Worm (Caenorhabditis elegans) whole organism, young adult: ENCODE measurements around the gene ykt-6.
A peak's percentile ranks its signal among the peaks of the same experiment; 100 is the strongest.

Experiments used
- B0035.1 ChIP-seq: sonication (generic microtip); optimal IDR thresholded peaks from 2 replicates; lab custom pipeline; 2016; ENCODE audit warnings: missing genetic modification characterization, mild to moderate bottlenecking, missing compliant biosample characterization, missing genotype, missing genetic modification reagents
- F23B12.7 ChIP-seq: sonication (generic microtip); optimal IDR thresholded peaks from 2 replicates; lab custom pipeline; 2017; ENCODE audit warnings: missing genetic modification characterization, mild to moderate bottlenecking, missing compliant biosample characterization, antibody characterized with exemption, moderate library complexity; ENCODE audit not compliant: insufficient read depth
- F33H1.4 ChIP-seq: fragments of 200-800 bp; sonication (Bioruptor generic); IDR thresholded peaks from 2 replicates; pipeline ENCODE4 v1.3.6; 2022; ENCODE audit warnings: missing genetic modification reagents, missing genetic modification characterization, missing compliant biosample characterization
- F37B4.10 ChIP-seq: fragments of 200-800 bp; sonication (Bioruptor generic); IDR thresholded peaks from 2 replicates; pipeline ENCODE4 v1.3.6; 2022; ENCODE audit warnings: missing genetic modification characterization, missing compliant biosample characterization
- F39B2.1 ChIP-seq: fragments of 200-800 bp; sonication (Bioruptor generic); IDR thresholded peaks from 2 replicates; pipeline ENCODE4 v1.3.6; 2022; ENCODE audit warnings: missing genetic modification reagents, missing genetic modification characterization, missing compliant biosample characterization
- F55B11.4 ChIP-seq: sonication (generic microtip); optimal IDR thresholded peaks from 2 replicates; lab custom pipeline; 2016; ENCODE audit warnings: missing compliant biosample characterization, missing genetic modification characterization, borderline replicate concordance; ENCODE audit not compliant: insufficient read depth
- F57A8.1 ChIP-seq: fragments of 200-800 bp; sonication (Bioruptor generic); optimal IDR thresholded peaks from 2 replicates; lab custom pipeline; 2018; ENCODE audit warnings: mild to moderate bottlenecking, missing genetic modification characterization, moderate library complexity, missing compliant biosample characterization
- K11D2.4 ChIP-seq: fragments of 200-800 bp; sonication (Bioruptor generic); IDR thresholded peaks from 2 replicates; pipeline ENCODE4 v1.3.6; 2022; ENCODE audit warnings: missing genetic modification reagents, missing genetic modification characterization, missing compliant biosample characterization
- T07F8.4 ChIP-seq: sonication (generic microtip); optimal IDR thresholded peaks from 2 replicates; lab custom pipeline; 2016; ENCODE audit warnings: mild to moderate bottlenecking, missing genetic modification characterization, moderate library complexity, missing compliant biosample characterization
- Y53F4B.3 ChIP-seq: fragments of 200-800 bp; sonication (Bioruptor generic); IDR thresholded peaks from 2 replicates; pipeline ENCODE4 v1.3.6; 2022; ENCODE audit warnings: missing genetic modification reagents, missing genetic modification characterization, missing compliant biosample characterization
- atf-7 ChIP-seq: sonication (generic microtip); optimal IDR thresholded peaks from 2 replicates; lab custom pipeline; 2017; ENCODE audit warnings: mild to moderate bottlenecking, missing genetic modification characterization, missing compliant biosample characterization
- ccch-3 ChIP-seq: fragments of 200-800 bp; sonication (Bioruptor generic); optimal IDR thresholded peaks from 2 replicates; lab custom pipeline; 2018; ENCODE audit warnings: mild to moderate bottlenecking, missing genetic modification characterization, missing compliant biosample characterization
- cebp-2 ChIP-seq: fragments of 200-800 bp; sonication (Bioruptor generic); IDR thresholded peaks from 2 replicates; pipeline ENCODE4 v1.3.6; 2022; ENCODE audit warnings: missing genetic modification characterization, missing compliant biosample characterization
- ceh-58 ChIP-seq: fragments of 200-800 bp; sonication (Bioruptor generic); IDR thresholded peaks from 2 replicates; pipeline ENCODE4 v1.3.6; 2022; ENCODE audit warnings: missing genetic modification characterization, missing compliant biosample characterization
- chd-7 ChIP-seq: sonication (generic microtip); optimal IDR thresholded peaks from 2 replicates; lab custom pipeline; 2016; ENCODE audit warnings: mild to moderate bottlenecking, missing genetic modification characterization, moderate library complexity, missing compliant biosample characterization
- dox-1 ChIP-seq: fragments of 200-800 bp; sonication (Bioruptor generic); IDR thresholded peaks from 2 replicates; pipeline ENCODE4 v1.3.6; 2022; ENCODE audit warnings: missing genetic modification reagents, missing genetic modification characterization, missing compliant biosample characterization
- dpl-1 ChIP-seq: fragments of 150-350 bp; optimal IDR thresholded peaks from 2 replicates; lab custom pipeline; 2014; ENCODE audit warnings: missing biosample characterization, missing genetic modification reagents, missing genetic modification characterization
- efl-1 ChIP-seq: fragments of 150-350 bp; optimal IDR thresholded peaks from 2 replicates; lab custom pipeline; 2014; ENCODE audit warnings: missing biosample characterization, missing genetic modification reagents, missing genetic modification characterization
- ekl-4 ChIP-seq: fragments of 200-800 bp; sonication (Bioruptor generic); IDR thresholded peaks from 2 replicates; pipeline ENCODE4 v1.3.6; 2022; ENCODE audit warnings: missing genetic modification reagents, missing genetic modification characterization, missing compliant biosample characterization
- fkh-3 ChIP-seq: sonication (generic microtip); optimal IDR thresholded peaks from 2 replicates; lab custom pipeline; 2016; ENCODE audit warnings: mild to moderate bottlenecking, missing genetic modification characterization, missing compliant biosample characterization
- hsf-1 ChIP-seq: fragments of 200-800 bp; sonication (Bioruptor generic); IDR thresholded peaks from 2 replicates; pipeline ENCODE4 v1.3.6; 2022; ENCODE audit warnings: missing genetic modification reagents, missing genetic modification characterization, missing compliant biosample characterization
- lag-1 ChIP-seq: fragments of 200-800 bp; sonication (Bioruptor generic); IDR thresholded peaks from 2 replicates; pipeline ENCODE4 v1.3.6; 2022; ENCODE audit warnings: missing genetic modification reagents, missing genetic modification characterization, missing compliant biosample characterization
- let-607 ChIP-seq, 2 experiments: fragments of 200-800 bp in 1 of 2; sonication (Bioruptor generic) in 1 of 2; sonication (generic microtip) in 1 of 2; optimal IDR thresholded peaks; 2 replicates each; lab custom pipeline; 2016 to 2018; ENCODE audit warnings: mild to moderate bottlenecking in 2 of 2, missing compliant biosample characterization in 2 of 2, missing genetic modification characterization in 2 of 2, moderate library complexity in 2 of 2, missing genotype in 1 of 2
- lin-35 ChIP-seq, 3 experiments: fragments of 150-350 bp in 2 of 3; sonication (generic microtip) in 1 of 3; optimal IDR thresholded peaks; 2 replicates each; lab custom pipeline; 2014 to 2018; ENCODE audit warnings: missing biosample characterization in 3 of 3, missing genetic modification characterization in 3 of 3, missing genetic modification reagents in 3 of 3
- lin-54 ChIP-seq: fragments of 200-800 bp; sonication (Bioruptor generic); optimal IDR thresholded peaks from 2 replicates; lab custom pipeline; 2018; ENCODE audit warnings: mild to moderate bottlenecking, missing genetic modification characterization, missing compliant biosample characterization
- lir-1 ChIP-seq: fragments of 200-800 bp; sonication (Bioruptor generic); conservative IDR thresholded peaks from 2 replicates; pipeline ENCODE4 v1.3.6; 2022; ENCODE audit warnings: missing genetic modification reagents, missing genetic modification characterization, missing compliant biosample characterization
- madf-10 ChIP-seq: sonication (generic microtip); optimal IDR thresholded peaks from 2 replicates; lab custom pipeline; 2016; ENCODE audit warnings: mild to moderate bottlenecking, missing genetic modification characterization, missing compliant biosample characterization
- madf-6 ChIP-seq: fragments of 200-800 bp; sonication (Bioruptor generic); IDR thresholded peaks from 2 replicates; pipeline ENCODE4 v1.3.6; 2022; ENCODE audit warnings: missing genetic modification reagents, missing genetic modification characterization, missing compliant biosample characterization
- mcd-1 ChIP-seq: fragments of 200-800 bp; sonication (Bioruptor generic); IDR thresholded peaks from 2 replicates; pipeline ENCODE4 v1.3.6; 2022; ENCODE audit warnings: missing genetic modification reagents, missing genetic modification characterization, missing compliant biosample characterization
- mes-4 ChIP-seq: sonication (generic microtip); optimal IDR thresholded peaks from 2 replicates; lab custom pipeline; 2016; ENCODE audit warnings: missing genotype, missing genetic modification characterization, missing compliant biosample characterization
- nhr-120 ChIP-seq: fragments of 200-800 bp; sonication (Bioruptor generic); IDR thresholded peaks from 2 replicates; pipeline ENCODE4 v1.3.6; 2022; ENCODE audit warnings: missing genetic modification characterization, missing compliant biosample characterization
- nhr-27 ChIP-seq: fragments of 200-800 bp; sonication (Bioruptor generic); optimal IDR thresholded peaks from 2 replicates; lab custom pipeline; 2018; ENCODE audit warnings: mild to moderate bottlenecking, missing genetic modification characterization, moderate library complexity, missing compliant biosample characterization
- nhr-80 ChIP-seq: sonication (generic microtip); optimal IDR thresholded peaks from 2 replicates; lab custom pipeline; 2016; ENCODE audit warnings: missing genetic modification characterization, missing compliant biosample characterization
- pbrm-1 ChIP-seq: fragments of 200-800 bp; sonication (Bioruptor generic); IDR thresholded peaks from 2 replicates; pipeline ENCODE4 v1.3.6; 2022; ENCODE audit warnings: missing genetic modification reagents, missing genetic modification characterization, missing compliant biosample characterization
- pha-4 ChIP-seq: fragments of 150-350 bp; sonication (generic microtip); optimal IDR thresholded peaks from 2 replicates; lab custom pipeline; 2014; ENCODE audit warnings: missing biosample characterization, missing genetic modification reagents, missing genetic modification characterization
- rec-8 ChIP-seq, 2 experiments: sonication (generic microtip); optimal IDR thresholded peaks; 2 replicates each; lab custom pipeline; 2016; ENCODE audit warnings: mild to moderate bottlenecking in 2 of 2, missing genetic modification characterization in 2 of 2, missing genetic modification reagents in 2 of 2, missing genotype in 2 of 2, missing biosample characterization in 1 of 2, missing compliant biosample characterization in 1 of 2, moderate library complexity in 1 of 2
- snpc-1.3 ChIP-seq: sonication (generic microtip); optimal IDR thresholded peaks from 2 replicates; lab custom pipeline; 2017; ENCODE audit warnings: missing genetic modification characterization, mild to moderate bottlenecking, missing compliant biosample characterization, antibody characterized with exemption, moderate library complexity, missing genotype, missing genetic modification reagents; ENCODE audit not compliant: insufficient read depth
- snpc-3.4 ChIP-seq: sonication (generic microtip); optimal IDR thresholded peaks from 2 replicates; lab custom pipeline; 2017; ENCODE audit warnings: missing genetic modification characterization, mild to moderate bottlenecking, missing compliant biosample characterization, antibody characterized with exemption, moderate library complexity, missing genotype, missing genetic modification reagents
- snpc-4 ChIP-seq, 5 experiments: fragments of 150-350 bp in 1 of 5; sonication (generic microtip) in 4 of 5; optimal IDR thresholded peaks; 2 replicates each; lab custom pipeline; 2014 to 2018; ENCODE audit warnings: missing genetic modification characterization in 5 of 5, missing biosample characterization in 3 of 5, antibody characterized with exemption in 2 of 5, mild to moderate bottlenecking in 2 of 5, missing compliant biosample characterization in 2 of 5, missing genotype in 2 of 5, moderate library complexity in 2 of 5, missing genetic modification reagents in 1 of 5
- somi-1 ChIP-seq: fragments of 200-800 bp; sonication (Bioruptor generic); optimal IDR thresholded peaks from 2 replicates; lab custom pipeline; 2018; ENCODE audit warnings: mild to moderate bottlenecking, missing genetic modification characterization, missing compliant biosample characterization

The ykt-6 gene

ce11 chrIII:7278491-7278890 is 8.9 kb downstream of the ykt-6 start (continued):
- peak; percentile 60 for TF ChIP-seq somi-1 (GFP tag; lab: Kevin White, UChicago)

- peak; percentile 88 for TF ChIP-seq mcd-1 (GFP tag; lab: Robert Waterston, UW)
- TF ChIP-seq fkh-3 = no peak
- peak; percentile 87 for TF ChIP-seq lin-54
- TF ChIP-seq efl-1 = peak; percentile 75
- TF ChIP-seq dpl-1 (GFP tag; lab: Kevin White, UChicago) = peak; percentile 42
- peak; percentile 1 to 77 (median 27) for TF ChIP-seq lin-35 (GFP tag; optimal IDR thresholded peaks at IDR 0.05; lab: Kevin White, UChicago)
- TF ChIP-seq atf-7 = no peak
- no peak for TF ChIP-seq snpc-1.3 (tag; lab: Kevin White, UChicago)
- no peak for TF ChIP-seq snpc-4 (GFP tag; optimal IDR thresholded peaks at IDR 0.05; lab: Kevin White, UChicago)
- peak in 2 of 4 experiments; percentile 12 to 48 for TF ChIP-seq snpc-4 (tag; optimal IDR thresholded peaks at IDR 0.05; lab: Kevin White, UChicago)
- no peak for TF ChIP-seq madf-6 (GFP tag; lab: Robert Waterston, UW)
Measured at ce11 chrIII:7277228-7277627, 10.2 kb downstream of the ykt-6 start, which contains the start of the genes spot-1 and B0361.11. TSS of gene spot-1 (minus strand) at chrIII:7277274. TSS of gene B0361.11 (plus strand) at chrIII:7277599.

ce11 chrIII:7275296-7275695 is 12.1 kb downstream of the ykt-6 start, which contains the start of gene psd-1:
TSS of gene psd-1 (minus strand) at chrIII:7275396.
- TF ChIP-seq snpc-3.4 = no peak
- TF ChIP-seq nhr-80 = no peak
- TF ChIP-seq cebp-2 (GFP tag; lab: Robert Waterston, UW) = no peak
- no peak for TF ChIP-seq F37B4.10 (GFP tag; lab: Robert Waterston, UW)
- no peak for TF ChIP-seq chd-7 (tag; lab: Kevin White, UChicago)
- TF ChIP-seq F33H1.4 (GFP tag; lab: Robert Waterston, UW) = no peak
- no peak for TF ChIP-seq lir-1
- TF ChIP-seq ceh-58 (GFP tag; lab: Robert Waterston, UW) = no peak
- no peak for TF ChIP-seq ccch-3 (GFP tag; lab: Kevin White, UChicago)
- TF ChIP-seq F55B11.4 = no peak

- TF ChIP-seq mes-4 (tag; lab: Kevin White, UChicago) = no peak
- no peak for TF ChIP-seq snpc-1.3 (tag; lab: Kevin White, UChicago)
- TF ChIP-seq, all 124 proteins: peak for 0
Measured at ce11 chrIII:7273718-7274117, 13.7 kb downstream of the ykt-6 start.

ce11 chrIII:7272828-7273227 is 14.6 kb downstream of the ykt-6 start:
- peak; percentile 37; the same call in 1 of the 2 replicates for TF ChIP-seq pbrm-1
- no peak for TF ChIP-seq snpc-3.4
- no peak for TF ChIP-seq Y53F4B.3 (GFP tag; lab: Robert Waterston, UW)
- 0 out of 2 replicates have a peak, but pooled peaks have one; percentile 19 for TF ChIP-seq mcd-1 (GFP tag; lab: Robert Waterston, UW)
- no peak for TF ChIP-seq ekl-4 (GFP tag; lab: Robert Waterston, UW)
- no peak for TF ChIP-seq F39B2.1 (GFP tag; lab: Robert Waterston, UW)
- no peak for TF ChIP-seq F57A8.1 (GFP tag; lab: Kevin White, UChicago)
- no peak for TF ChIP-seq hsf-1
- no peak for TF ChIP-seq B0035.1
- TF ChIP-seq rec-8 (tag; optimal IDR thresholded peaks at IDR 0.05; lab: Kevin White, UChicago) = no peak
- TF ChIP-seq F23B12.7 (tag; lab: Kevin White, UChicago) = no peak
- TF ChIP-seq dpl-1 (GFP tag; lab: Kevin White, UChicago) = no peak
- TF ChIP-seq nhr-80 = peak; percentile 52
- no peak for TF ChIP-seq efl-1
- TF ChIP-seq let-607 (tag; optimal IDR thresholded peaks at IDR 0.05; lab: Kevin White, UChicago) = no peak
- no peak for TF ChIP-seq nhr-27 (tag; lab: Kevin White, UChicago)
- no peak for TF ChIP-seq pha-4 (tag; lab: Kevin White, UChicago)
- TF ChIP-seq lag-1 = no peak
- TF ChIP-seq dox-1 = no peak
- no peak for TF ChIP-seq nhr-120 (GFP tag; lab: Robert Waterston, UW)
- TF ChIP-seq T07F8.4 (tag; lab: Kevin White, UChicago) = no peak
- TF ChIP-seq madf-10 (tag; lab: Kevin White, UChicago) = no peak
- no peak for TF ChIP-seq K11D2.4 (GFP tag; lab: Robert Waterston, UW)
- no peak for TF ChIP-seq snpc-1.3 (tag; lab: Kevin White, UChicago)
- TF ChIP-seq lir-1 = no peak
